Worm (Caenorhabditis elegans): ENCODE data around the gene nfx-1.
A peak's percentile ranks its signal among the peaks of the same experiment; 100 is the strongest.

nfx-1 gene

ce11 chrIII:6415306-6415973, 40.3 kb downstream of the nfx-1 start, which contains the start of gene nas-4:
Gene nas-4, minus strand, starts transcription at chrIII:6415656.
- TF ChIP-seq ceh-14 (tag; optimal IDR thresholded peaks at IDR 0.05), result no peak

- TF ChIP-seq ceh-24 (tag; optimal IDR thresholded peaks at IDR 0.05) (no peak), K09A11.1 (tag; optimal IDR thresholded peaks at IDR 0.05; ENCODE audit: insufficient read depth) (no peak), pat-9 (tag; optimal IDR thresholded peaks at IDR 0.05) (no peak), unc-86 (tag; optimal IDR thresholded peaks at IDR 0.05) (no peak), zip-5 (tag; optimal IDR thresholded peaks at IDR 0.05) (no peak), lin-11 (tag; optimal IDR thresholded peaks at IDR 0.05) (no peak), ceh-9 (tag; optimal IDR thresholded peaks at IDR 0.05) (no peak), ceh-45 (GFP tag; IDR thresholded peaks at IDR 0.05) (no peak), pha-2 (tag; optimal IDR thresholded peaks at IDR 0.05) (no peak), ceh-6 (GFP tag; optimal IDR thresholded peaks at IDR 0.05) (no peak), ceh-19 (GFP tag; optimal IDR thresholded peaks at IDR 0.05) (no peak), tbx-2 (tag; optimal IDR thresholded peaks at IDR 0.05) (no peak)
These were observed 43.1 kb downstream of the nfx-1 start for ce11 chrIII:6418254-6418653.

ce11 chrIII:6419409-6419944, 44.3 kb downstream of the nfx-1 start, which contains the start of gene atgl-1:
Gene atgl-1, minus strand, starts transcription at chrIII:6419459.
- TF ChIP-seq tbx-2 (tag; optimal IDR thresholded peaks at IDR 0.05), result no peak
- no peak for TF ChIP-seq hlh-30 (tag; optimal IDR thresholded peaks at IDR 0.05; ENCODE audit: insufficient read depth)

ce11 chrIII:6420201-6420600, 45.0 kb downstream of the nfx-1 start:
- no peak for TF ChIP-seq pat-9 (tag; optimal IDR thresholded peaks at IDR 0.05)
- TF ChIP-seq zip-5 (tag; optimal IDR thresholded peaks at IDR 0.05), result no peak
- TF ChIP-seq sox-4 (tag; optimal IDR thresholded peaks at IDR 0.05), result no peak
- TF ChIP-seq ceh-6 (GFP tag; optimal IDR thresholded peaks at IDR 0.05), result no peak
- no peak for TF ChIP-seq pag-3 (tag; optimal IDR thresholded peaks at IDR 0.05; ENCODE audit: borderline replicate concordance)

ce11 chrIII:6420995-6421404, 45.8 kb downstream of the nfx-1 start:
- TF ChIP-seq hlh-15 (tag; optimal IDR thresholded peaks at IDR 0.05), result no peak
- TF ChIP-seq rnt-1 (tag; optimal IDR thresholded peaks at IDR 0.05), result peak; percentile 53
- peak; percentile 9 for TF ChIP-seq ceh-14 (tag; optimal IDR thresholded peaks at IDR 0.05)
- peak; percentile 46 for TF ChIP-seq ceh-18 (tag; optimal IDR thresholded peaks at IDR 0.05)
- TF ChIP-seq ets-4 (tag; optimal IDR thresholded peaks at IDR 0.05), result peak; percentile 47
- peak; percentile 65 for TF ChIP-seq ceh-31 (tag; optimal IDR thresholded peaks at IDR 0.05)
- no peak for TF ChIP-seq ceh-6 (GFP tag; optimal IDR thresholded peaks at IDR 0.05)
- peak; percentile 88 for TF ChIP-seq unc-55 (GFP tag; optimal IDR thresholded peaks at IDR 0.05)
- no peak for TF ChIP-seq pqm-1 (tag; optimal IDR thresholded peaks at IDR 0.05)
- no peak for TF ChIP-seq T23F11.4 (GFP tag; optimal IDR thresholded peaks at IDR 0.05)
- peak; percentile 27 for TF ChIP-seq ceh-34 (tag; optimal IDR thresholded peaks at IDR 0.05)
- no peak for TF ChIP-seq sdc-2 (tag; optimal IDR thresholded peaks at IDR 0.05)
- TF ChIP-seq pros-1 (tag; optimal IDR thresholded peaks at IDR 0.05), result peak; percentile 54
- TF ChIP-seq pax-1 (tag; optimal IDR thresholded peaks at IDR 0.05), result no peak
- TF ChIP-seq syd-9 (tag; optimal IDR thresholded peaks at IDR 0.05), result no peak
- TF ChIP-seq unc-86 (tag; optimal IDR thresholded peaks at IDR 0.05), result no peak
- peak; percentile 62 for TF ChIP-seq nfya-1 (tag; optimal IDR thresholded peaks at IDR 0.05)
- TF ChIP-seq pha-2 (tag; optimal IDR thresholded peaks at IDR 0.05), result no peak
- TF ChIP-seq ceh-22 (tag; optimal IDR thresholded peaks at IDR 0.05), result no peak
- TF ChIP-seq hlh-13 (GFP tag; optimal IDR thresholded peaks at IDR 0.05), result no peak
- TF ChIP-seq lin-11 (tag; optimal IDR thresholded peaks at IDR 0.05), result no peak
- TF ChIP-seq che-1 (tag; optimal IDR thresholded peaks at IDR 0.05), result no peak
- no peak for TF ChIP-seq npax-4 (tag; optimal IDR thresholded peaks at IDR 0.05)
- TF ChIP-seq hlh-30 (tag; optimal IDR thresholded peaks at IDR 0.05; ENCODE audit: insufficient read depth), result peak; percentile 96
- no peak for TF ChIP-seq F13H6.1 (tag; optimal IDR thresholded peaks at IDR 0.05)
- no peak for TF ChIP-seq ahr-1 (tag; optimal IDR thresholded peaks at IDR 0.05)
- peak; percentile 57 for TF ChIP-seq tbx-2 (tag; optimal IDR thresholded peaks at IDR 0.05)
- no peak for TF ChIP-seq ceh-9 (tag; optimal IDR thresholded peaks at IDR 0.05)
- peak; percentile 39 for TF ChIP-seq elt-2 (tag; optimal IDR thresholded peaks at IDR 0.05)
- TF ChIP-seq fkh-10 (GFP tag; optimal IDR thresholded peaks at IDR 0.05), result no peak
- TF ChIP-seq dmd-4 (tag; optimal IDR thresholded peaks at IDR 0.05; ENCODE audit: borderline replicate concordance), result no peak
- no peak for TF ChIP-seq fax-1 (tag; optimal IDR thresholded peaks at IDR 0.05)
- TF ChIP-seq sox-4 (tag; optimal IDR thresholded peaks at IDR 0.05), result no peak
- TF ChIP-seq ref-2 (tag; optimal IDR thresholded peaks at IDR 0.05), result peak; percentile 17
- no peak for TF ChIP-seq ama-1 (optimal IDR thresholded peaks at IDR 0.05)

All from whole organism, late embryonic.